Worm (Caenorhabditis elegans) whole organism, young adult: ENCODE measurements around the gene chil-24.

Source experiments
- B0019.2 ChIP-seq: fragments of 200-800 bp; sonication (Bioruptor generic); conservative IDR thresholded peaks from 2 replicates; pipeline ENCODE4 v1.3.6; 2022; ENCODE audit warnings: missing genetic modification reagents, missing genetic modification characterization, missing compliant biosample characterization
- B0035.1 ChIP-seq: sonication (generic microtip); optimal IDR thresholded peaks from 2 replicates; lab custom pipeline; 2016; ENCODE audit warnings: missing genetic modification characterization, mild to moderate bottlenecking, missing compliant biosample characterization, missing genotype, missing genetic modification reagents
- B0261.1 ChIP-seq: sonication (generic microtip); optimal IDR thresholded peaks from 2 replicates; lab custom pipeline; 2016; ENCODE audit warnings: mild to moderate bottlenecking, missing genetic modification characterization, moderate library complexity, missing compliant biosample characterization
- B0336.3 ChIP-seq: fragments of 200-800 bp; sonication (Bioruptor generic); IDR thresholded peaks from 2 replicates; pipeline ENCODE4 v1.3.6; 2022; ENCODE audit warnings: missing genetic modification characterization, missing compliant biosample characterization
- C17E4.6 ChIP-seq: fragments of 200-800 bp; sonication (Bioruptor generic); IDR thresholded peaks from 2 replicates; pipeline ENCODE4 v1.3.6; 2022; ENCODE audit warnings: missing genetic modification reagents, missing genetic modification characterization, missing compliant biosample characterization
- F55B11.4 ChIP-seq: sonication (generic microtip); optimal IDR thresholded peaks from 2 replicates; lab custom pipeline; 2016; ENCODE audit warnings: missing compliant biosample characterization, missing genetic modification characterization, borderline replicate concordance; ENCODE audit not compliant: insufficient read depth
- F57A8.1 ChIP-seq: fragments of 200-800 bp; sonication (Bioruptor generic); optimal IDR thresholded peaks from 2 replicates; lab custom pipeline; 2018; ENCODE audit warnings: mild to moderate bottlenecking, missing genetic modification characterization, moderate library complexity, missing compliant biosample characterization
- Y53F4B.3 ChIP-seq: fragments of 200-800 bp; sonication (Bioruptor generic); IDR thresholded peaks from 2 replicates; pipeline ENCODE4 v1.3.6; 2022; ENCODE audit warnings: missing genetic modification reagents, missing genetic modification characterization, missing compliant biosample characterization
- Y79H2A.3 ChIP-seq: fragments of 200-800 bp; sonication (Bioruptor generic); conservative IDR thresholded peaks from 2 replicates; pipeline ENCODE4 v1.3.6; 2022; ENCODE audit warnings: missing genetic modification reagents, missing genetic modification characterization, missing compliant biosample characterization
- Y95B8A.8 ChIP-seq: fragments of 200-800 bp; sonication (Bioruptor generic); IDR thresholded peaks from 2 replicates; pipeline ENCODE4 v1.3.6; 2022; ENCODE audit warnings: missing genetic modification reagents, missing genetic modification characterization, missing compliant biosample characterization
- ZK185.1 ChIP-seq: sonication (generic microtip); optimal IDR thresholded peaks from 2 replicates; lab custom pipeline; 2016; ENCODE audit warnings: mild to moderate bottlenecking, missing genetic modification characterization, missing compliant biosample characterization; ENCODE audit not compliant: poor library complexity, severe bottlenecking
- athp-1 ChIP-seq: sonication (generic microtip); optimal IDR thresholded peaks from 2 replicates; lab custom pipeline; 2017; ENCODE audit warnings: mild to moderate bottlenecking, missing genetic modification characterization, missing compliant biosample characterization
- attf-3 ChIP-seq: fragments of 200-800 bp; sonication (Bioruptor generic); conservative IDR thresholded peaks from 2 replicates; pipeline ENCODE4 v1.3.6; 2022; ENCODE audit warnings: missing genetic modification reagents, missing genetic modification characterization, missing compliant biosample characterization
- attf-5 ChIP-seq: fragments of 200-800 bp; sonication (Bioruptor generic); optimal IDR thresholded peaks from 2 replicates; lab custom pipeline; 2018; ENCODE audit warnings: mild to moderate bottlenecking, missing genetic modification characterization, missing compliant biosample characterization
- bed-1 ChIP-seq: fragments of 200-800 bp; sonication (Bioruptor generic); IDR thresholded peaks from 2 replicates; pipeline ENCODE4 v1.3.6; 2022; ENCODE audit warnings: missing genetic modification reagents, missing genetic modification characterization, missing compliant biosample characterization
- bed-2 ChIP-seq: fragments of 200-800 bp; sonication (Bioruptor generic); IDR thresholded peaks from 2 replicates; pipeline ENCODE4 v1.3.6; 2022; ENCODE audit warnings: missing genetic modification reagents, missing genetic modification characterization, missing compliant biosample characterization
- ceh-91 ChIP-seq: fragments of 200-800 bp; sonication (Bioruptor generic); IDR thresholded peaks from 2 replicates; pipeline ENCODE4 v1.3.6; 2022; ENCODE audit warnings: missing genetic modification reagents, missing genetic modification characterization, missing compliant biosample characterization
- chd-7 ChIP-seq: sonication (generic microtip); optimal IDR thresholded peaks from 2 replicates; lab custom pipeline; 2016; ENCODE audit warnings: mild to moderate bottlenecking, missing genetic modification characterization, moderate library complexity, missing compliant biosample characterization
- dpl-1 ChIP-seq: fragments of 150-350 bp; optimal IDR thresholded peaks from 2 replicates; lab custom pipeline; 2014; ENCODE audit warnings: missing biosample characterization, missing genetic modification reagents, missing genetic modification characterization
- efl-1 ChIP-seq: fragments of 150-350 bp; optimal IDR thresholded peaks from 2 replicates; lab custom pipeline; 2014; ENCODE audit warnings: missing biosample characterization, missing genetic modification reagents, missing genetic modification characterization
- ets-4 ChIP-seq: fragments of 200-800 bp; sonication (Bioruptor generic); optimal IDR thresholded peaks from 2 replicates; lab custom pipeline; 2018; ENCODE audit warnings: mild to moderate bottlenecking, missing genetic modification characterization, missing compliant biosample characterization
- fkh-3 ChIP-seq: sonication (generic microtip); optimal IDR thresholded peaks from 2 replicates; lab custom pipeline; 2016; ENCODE audit warnings: mild to moderate bottlenecking, missing genetic modification characterization, missing compliant biosample characterization
- gei-17 ChIP-seq: fragments of 200-800 bp; sonication (Bioruptor generic); optimal IDR thresholded peaks from 2 replicates; lab custom pipeline; 2018; ENCODE audit warnings: mild to moderate bottlenecking, missing genetic modification characterization, missing compliant biosample characterization
- hlh-12 ChIP-seq: sonication (generic microtip); optimal IDR thresholded peaks from 2 replicates; lab custom pipeline; 2016; ENCODE audit warnings: missing genetic modification characterization, missing compliant biosample characterization
- madf-3 ChIP-seq: fragments of 200-800 bp; sonication (Bioruptor generic); IDR thresholded peaks from 2 replicates; pipeline ENCODE4 v1.3.6; 2022; ENCODE audit warnings: missing genetic modification reagents, missing genetic modification characterization, missing compliant biosample characterization
- madf-8 ChIP-seq: fragments of 200-800 bp; sonication (Bioruptor generic); conservative IDR thresholded peaks from 2 replicates; pipeline ENCODE4 v1.3.6; 2022; ENCODE audit warnings: missing genetic modification reagents, missing genetic modification characterization, missing compliant biosample characterization
- nfya-1 ChIP-seq: sonication (generic microtip); optimal IDR thresholded peaks from 2 replicates; lab custom pipeline; 2017; ENCODE audit warnings: antibody characterized with exemption, missing compliant biosample characterization, missing genetic modification characterization, borderline replicate concordance; ENCODE audit not compliant: insufficient read depth
- nhr-27 ChIP-seq: fragments of 200-800 bp; sonication (Bioruptor generic); optimal IDR thresholded peaks from 2 replicates; lab custom pipeline; 2018; ENCODE audit warnings: mild to moderate bottlenecking, missing genetic modification characterization, moderate library complexity, missing compliant biosample characterization
- nhr-90 ChIP-seq: sonication (generic microtip); optimal IDR thresholded peaks from 2 replicates; lab custom pipeline; 2016; ENCODE audit warnings: missing genotype, mild to moderate bottlenecking, missing genetic modification characterization, missing compliant biosample characterization
- pbrm-1 ChIP-seq: fragments of 200-800 bp; sonication (Bioruptor generic); IDR thresholded peaks from 2 replicates; pipeline ENCODE4 v1.3.6; 2022; ENCODE audit warnings: missing genetic modification reagents, missing genetic modification characterization, missing compliant biosample characterization
- rec-8 ChIP-seq, 2 experiments: sonication (generic microtip); optimal IDR thresholded peaks; 2 replicates each; lab custom pipeline; 2016; ENCODE audit warnings: mild to moderate bottlenecking in 2 of 2, missing genetic modification characterization in 2 of 2, missing genetic modification reagents in 2 of 2, missing genotype in 2 of 2, missing biosample characterization in 1 of 2, missing compliant biosample characterization in 1 of 2, moderate library complexity in 1 of 2
- snpc-1.1 ChIP-seq: sonication (generic microtip); optimal IDR thresholded peaks from 2 replicates; lab custom pipeline; 2017; ENCODE audit warnings: missing genetic modification characterization, mild to moderate bottlenecking, missing compliant biosample characterization, antibody characterized with exemption, moderate library complexity, missing genotype, missing genetic modification reagents; ENCODE audit not compliant: insufficient read depth
- tbp1 ChIP-seq: fragments of 200-800 bp; sonication (Bioruptor generic); optimal IDR thresholded peaks from 2 replicates; lab custom pipeline; 2018; ENCODE audit warnings: mild to moderate bottlenecking, missing genetic modification characterization, missing compliant biosample characterization
- tlf-1 ChIP-seq: fragments of 200-800 bp; sonication (Bioruptor generic); optimal IDR thresholded peaks from 2 replicates; lab custom pipeline; 2018; ENCODE audit warnings: mild to moderate bottlenecking, missing genetic modification characterization, missing compliant biosample characterization
- unc-130 ChIP-seq: sonication (generic microtip); optimal IDR thresholded peaks from 2 replicates; lab custom pipeline; 2016; ENCODE audit warnings: missing genetic modification reagents, missing genetic modification characterization, missing compliant biosample characterization
- zfh-2 ChIP-seq: fragments of 200-800 bp; sonication (Bioruptor generic); conservative IDR thresholded peaks from 2 replicates; pipeline ENCODE4 v1.3.6; 2022; ENCODE audit warnings: missing genetic modification reagents, missing genetic modification characterization, missing compliant biosample characterization
- zim-3 ChIP-seq: sonication (generic microtip); optimal IDR thresholded peaks from 2 replicates; lab custom pipeline; 2017; ENCODE audit warnings: mild to moderate bottlenecking, missing genetic modification characterization, moderate library complexity, missing compliant biosample characterization
- ztf-18 ChIP-seq: sonication (generic microtip); optimal IDR thresholded peaks from 2 replicates; lab custom pipeline; 2016; ENCODE audit warnings: missing genotype, mild to moderate bottlenecking, missing genetic modification characterization, missing compliant biosample characterization
- ztf-3 ChIP-seq: fragments of 200-800 bp; sonication (Bioruptor generic); optimal IDR thresholded peaks from 2 replicates; lab custom pipeline; 2018; ENCODE audit warnings: mild to moderate bottlenecking, missing genetic modification characterization, missing compliant biosample characterization

The chil-24 gene

ce11 chrII:3096060-3096459 lies 32.9 kb upstream of the chil-24 start, which contains the start of gene srg-23:
TSS of gene srg-23 (minus strand) at chrII:3096160.
- TF ChIP-seq attf-5 (no peak), ZK185.1 (tag; lab: Kevin White, UChicago) (no peak), pbrm-1 (GFP tag; lab: Robert Waterston, UW) (no peak), ets-4 (GFP tag; lab: Kevin White, UChicago) (no peak), Y79H2A.3 (no peak), zfh-2 (GFP tag; lab: Robert Waterston, UW) (no peak), B0261.1 (no peak), nhr-27 (tag; lab: Kevin White, UChicago) (no peak), B0035.1 (tag; lab: Kevin White, UChicago) (no peak)

- no peak for TF ChIP-seq tlf-1 (GFP tag; lab: Kevin White, UChicago)
- no peak for TF ChIP-seq madf-3 (GFP tag; lab: Robert Waterston, UW)
- TF ChIP-seq B0019.2 (GFP tag; lab: Robert Waterston, UW), result no peak
- no peak for TF ChIP-seq Y95B8A.8 (GFP tag; lab: Robert Waterston, UW)
- TF ChIP-seq efl-1 (GFP tag; lab: Kevin White, UChicago), result no peak
- TF ChIP-seq tbp1 (GFP tag; lab: Kevin White, UChicago), result no peak
- TF ChIP-seq zim-3 (tag; lab: Kevin White, UChicago), result no peak
- no peak for TF ChIP-seq F55B11.4 (tag; lab: Kevin White, UChicago)
- TF ChIP-seq B0336.3 (GFP tag; lab: Robert Waterston, UW), result no peak
- no peak for TF ChIP-seq rec-8 (tag; optimal IDR thresholded peaks at IDR 0.05; lab: Kevin White, UChicago)
- no peak for TF ChIP-seq nhr-27 (tag; lab: Kevin White, UChicago)
- no peak for TF ChIP-seq dpl-1 (GFP tag; lab: Kevin White, UChicago)
- TF ChIP-seq madf-8 (GFP tag; lab: Robert Waterston, UW), result no peak
- TF ChIP-seq ztf-18, result no peak
- no peak for TF ChIP-seq snpc-1.1 (tag; lab: Kevin White, UChicago)
- TF ChIP-seq chd-7 (tag; lab: Kevin White, UChicago), result no peak
- no peak for TF ChIP-seq nhr-90 (tag; lab: Kevin White, UChicago)
- no peak for TF ChIP-seq Y79H2A.3
- TF ChIP-seq ceh-91 (GFP tag; lab: Robert Waterston, UW), result no peak
- TF ChIP-seq gei-17 (GFP tag; lab: Kevin White, UChicago), result no peak
These were observed 32.1 kb upstream of the chil-24 start, which contains the start of gene Y25C1A.14 for ce11 chrII:3096857-3097256. TSS of gene Y25C1A.14 (minus strand) at chrII:3096957.

- TF ChIP-seq F57A8.1 (no peak), bed-1 (no peak), B0261.1 (no peak), ZK185.1 (tag; lab: Kevin White, UChicago) (no peak), C17E4.6 (GFP tag; lab: Robert Waterston, UW) (no peak), attf-3 (GFP tag; lab: Robert Waterston, UW) (no peak), bed-2 (GFP tag; lab: Robert Waterston, UW) (no peak)
These were observed 28.4 kb upstream of the chil-24 start, which contains the start of gene srg-24 for ce11 chrII:3100546-3100945. TSS of gene srg-24 (minus strand) at chrII:3100646.

- TF ChIP-seq fkh-3 (tag; lab: Kevin White, UChicago) (no peak), unc-130 (GFP tag; lab: Kevin White, UChicago) (no peak), athp-1 (tag; lab: Kevin White, UChicago) (no peak), ztf-3 (no peak), Y53F4B.3 (GFP tag; lab: Robert Waterston, UW) (no peak), B0035.1 (tag; lab: Kevin White, UChicago) (no peak), hlh-12 (tag; lab: Kevin White, UChicago) (no peak), tbp1 (GFP tag; lab: Kevin White, UChicago) (no peak), nfya-1 (tag; lab: Kevin White, UChicago) (no peak)
These were observed 26.9 kb upstream of the chil-24 start, which contains the start of gene clec-121 for ce11 chrII:3102018-3102417. TSS of gene clec-121 (plus strand) at chrII:3102318.
